Worm (Caenorhabditis elegans) whole organism, L3 larva: ENCODE measurements around the gene C15H9.2.

ENCODE experiments used
- R02D3.7 ChIP-seq: fragments of 150-350 bp; optimal IDR thresholded peaks from 2 replicates; lab custom pipeline; 2014; ENCODE audit warnings: missing biosample characterization, missing genetic modification characterization
- ZK546.5 ChIP-seq: sonication (generic microtip); optimal IDR thresholded peaks from 2 replicates; lab custom pipeline; 2017; ENCODE audit warnings: missing biosample characterization, missing genetic modification characterization
- aly-2 ChIP-seq: fragments of 150-350 bp; optimal IDR thresholded peaks from 2 replicates; lab custom pipeline; 2014; ENCODE audit warnings: missing biosample characterization, missing genetic modification characterization
- ama-1 ChIP-seq: fragments of 150-350 bp; optimal IDR thresholded peaks from 2 replicates; lab custom pipeline; 2018
- ceh-16 ChIP-seq: sonication (generic microtip); optimal IDR thresholded peaks from 2 replicates; lab custom pipeline; 2017; ENCODE audit warnings: missing biosample characterization, missing genetic modification characterization
- ceh-28 ChIP-seq: fragments of 150-350 bp; optimal IDR thresholded peaks from 2 replicates; lab custom pipeline; 2014; ENCODE audit warnings: missing biosample characterization, missing genetic modification reagents, missing genetic modification characterization
- ceh-9 ChIP-seq: sonication (generic microtip); optimal IDR thresholded peaks from 2 replicates; lab custom pipeline; 2018; ENCODE audit warnings: missing biosample characterization, missing genetic modification characterization
- daf-12 ChIP-seq: fragments of 150-350 bp; optimal IDR thresholded peaks from 2 replicates; lab custom pipeline; 2014; ENCODE audit warnings: missing biosample characterization, missing genetic modification reagents, missing genetic modification characterization
- egl-27 ChIP-seq: sonication (generic microtip); optimal IDR thresholded peaks from 4 replicates; lab custom pipeline; 2017; ENCODE audit warnings: missing biosample characterization, missing genetic modification reagents, missing genetic modification characterization
- egl-5 ChIP-seq: fragments of 150-350 bp; optimal IDR thresholded peaks from 2 replicates; lab custom pipeline; 2017; ENCODE audit warnings: missing biosample characterization, missing genetic modification reagents, missing genetic modification characterization, inconsistent platforms
- elt-1 ChIP-seq: fragments of 150-350 bp; optimal IDR thresholded peaks from 2 replicates; lab custom pipeline; 2014; ENCODE audit warnings: missing biosample characterization, missing genetic modification characterization
- elt-2 ChIP-seq: sonication (generic microtip); optimal IDR thresholded peaks from 2 replicates; lab custom pipeline; 2016; ENCODE audit warnings: missing genetic modification reagents, mild to moderate bottlenecking, missing genetic modification characterization, missing compliant biosample characterization
- elt-3 ChIP-seq, 3 experiments: fragments of 150-350 bp in 1 of 3; sonication (generic microtip) in 2 of 3; optimal IDR thresholded peaks; 2 replicates in 2 of 3; 4 replicates in 1 of 3; lab custom pipeline; 2014 to 2017; ENCODE audit warnings: missing biosample characterization in 3 of 3, missing genetic modification characterization in 3 of 3
- fkh-10 ChIP-seq: sonication (generic microtip); optimal IDR thresholded peaks from 2 replicates; lab custom pipeline; 2017; ENCODE audit warnings: missing biosample characterization, missing genetic modification reagents, missing genetic modification characterization
- fkh-2 ChIP-seq: fragments of 150-350 bp; optimal IDR thresholded peaks from 2 replicates; lab custom pipeline; 2014; ENCODE audit warnings: missing biosample characterization, missing genetic modification reagents, missing genetic modification characterization
- fos-1 ChIP-seq: fragments of 150-350 bp; optimal IDR thresholded peaks from 2 replicates; lab custom pipeline; 2014; ENCODE audit warnings: missing biosample characterization, missing genetic modification characterization
- hmg-11 ChIP-seq: sonication (generic microtip); optimal IDR thresholded peaks from 2 replicates; lab custom pipeline; 2016; ENCODE audit warnings: missing genetic modification characterization, missing compliant biosample characterization
- jun-1 ChIP-seq: fragments of 150-350 bp; optimal IDR thresholded peaks from 2 replicates; lab custom pipeline; 2014; ENCODE audit warnings: missing biosample characterization, missing genetic modification reagents, missing genetic modification characterization
- lin-39 ChIP-seq: fragments of 150-350 bp; optimal IDR thresholded peaks from 2 replicates; lab custom pipeline; 2018; ENCODE audit warnings: missing biosample characterization, missing genetic modification reagents, missing genetic modification characterization
- lsy-12 ChIP-seq: sonication (generic microtip); optimal IDR thresholded peaks from 2 replicates; lab custom pipeline; 2016; ENCODE audit warnings: mild to moderate bottlenecking, missing genetic modification characterization, missing compliant biosample characterization
- mdl-1 ChIP-seq: fragments of 150-350 bp; optimal IDR thresholded peaks from 2 replicates; lab custom pipeline; 2014; ENCODE audit warnings: missing biosample characterization, missing genetic modification characterization
- mml-1 ChIP-seq: fragments of 150-350 bp; sonication (generic microtip); optimal IDR thresholded peaks from 3 replicates; lab custom pipeline; 2014; ENCODE audit warnings: missing biosample characterization, missing genetic modification characterization
- nfya-1 ChIP-seq: sonication (generic microtip); optimal IDR thresholded peaks from 2 replicates; lab custom pipeline; 2017; ENCODE audit warnings: missing genetic modification characterization, mild to moderate bottlenecking, missing compliant biosample characterization, antibody characterized with exemption, moderate library complexity; ENCODE audit not compliant: insufficient read depth
- nhr-11 ChIP-seq: fragments of 150-350 bp; optimal IDR thresholded peaks from 2 replicates; lab custom pipeline; 2014; ENCODE audit warnings: missing biosample characterization, missing genetic modification characterization
- nhr-23 ChIP-seq: fragments of 150-350 bp; optimal IDR thresholded peaks from 2 replicates; lab custom pipeline; 2014; ENCODE audit warnings: missing biosample characterization, missing genetic modification reagents, missing genetic modification characterization
- nhr-237 ChIP-seq: fragments of 150-350 bp; optimal IDR thresholded peaks from 2 replicates; lab custom pipeline; 2014; ENCODE audit warnings: missing biosample characterization, missing genetic modification characterization
- nhr-25 ChIP-seq: sonication (generic microtip); optimal IDR thresholded peaks from 2 replicates; lab custom pipeline; 2017; ENCODE audit warnings: missing biosample characterization, missing genetic modification characterization
- nhr-28 ChIP-seq: fragments of 150-350 bp; optimal IDR thresholded peaks from 2 replicates; lab custom pipeline; 2014; ENCODE audit warnings: missing biosample characterization, missing genetic modification characterization
- nhr-43 ChIP-seq: sonication (generic microtip); optimal IDR thresholded peaks from 2 replicates; lab custom pipeline; 2016; ENCODE audit warnings: mild to moderate bottlenecking, missing genetic modification characterization, missing compliant biosample characterization; ENCODE audit not compliant: poor library complexity, severe bottlenecking
- nhr-67 ChIP-seq: fragments of 150-350 bp; optimal IDR thresholded peaks from 2 replicates; lab custom pipeline; 2014; ENCODE audit warnings: missing biosample characterization, missing genetic modification characterization
- nhr-77 ChIP-seq: fragments of 150-350 bp; optimal IDR thresholded peaks from 2 replicates; lab custom pipeline; 2014; ENCODE audit warnings: missing biosample characterization, missing genetic modification characterization
- pha-4 ChIP-seq: fragments of 150-350 bp; optimal IDR thresholded peaks from 2 replicates; lab custom pipeline; 2014; ENCODE audit warnings: missing biosample characterization, missing genetic modification reagents, missing genetic modification characterization
- pqm-1 ChIP-seq: fragments of 150-350 bp; optimal IDR thresholded peaks from 2 replicates; lab custom pipeline; 2017; ENCODE audit warnings: missing biosample characterization, missing genetic modification characterization, inconsistent platforms
- sea-2 ChIP-seq: fragments of 150-350 bp; sonication (generic microtip); optimal IDR thresholded peaks from 4 replicates; lab custom pipeline; 2014; ENCODE audit warnings: missing biosample characterization, missing genetic modification reagents, missing genetic modification characterization
- skn-1 ChIP-seq: fragments of 150-350 bp; optimal IDR thresholded peaks from 2 replicates; lab custom pipeline; 2014; ENCODE audit warnings: missing biosample characterization, missing genetic modification characterization
- snpc-4 ChIP-seq: fragments of 150-350 bp; optimal IDR thresholded peaks from 2 replicates; lab custom pipeline; 2014; ENCODE audit warnings: missing biosample characterization, missing genetic modification characterization
- unc-62 ChIP-seq: fragments of 150-350 bp; sonication (generic microtip); optimal IDR thresholded peaks from 4 replicates; lab custom pipeline; 2014; ENCODE audit warnings: missing biosample characterization, missing genetic modification reagents, missing genetic modification characterization
- zag-1 ChIP-seq: fragments of 150-350 bp; optimal IDR thresholded peaks from 2 replicates; lab custom pipeline; 2014; ENCODE audit warnings: missing biosample characterization, missing genetic modification characterization
- ztf-11 ChIP-seq: fragments of 150-350 bp; optimal IDR thresholded peaks from 2 replicates; lab custom pipeline; 2014; ENCODE audit warnings: missing biosample characterization, missing genetic modification characterization
- ztf-4 ChIP-seq: fragments of 150-350 bp; optimal IDR thresholded peaks from 2 replicates; lab custom pipeline; 2014; ENCODE audit warnings: missing biosample characterization, missing genetic modification characterization

Gene C15H9.2

ce11 chrX:6093046-6093445 is 25.3 kb upstream of the C15H9.2 start, which contains the start of gene C15H9.5 (continued):
- TF ChIP-seq ztf-11 (tag; lab: Kevin White, UChicago) (no peak), fos-1 (tag; lab: Kevin White, UChicago) (no peak), unc-62 (no peak)

- TF ChIP-seq ztf-4 (tag; lab: Kevin White, UChicago), result no peak
- no peak for TF ChIP-seq R02D3.7
- TF ChIP-seq jun-1, result no peak
- no peak for TF ChIP-seq nhr-43 (tag; lab: Kevin White, UChicago)
- TF ChIP-seq lsy-12 (tag; lab: Kevin White, UChicago), result peak; percentile 69
- TF ChIP-seq mml-1 (tag; lab: Kevin White, UChicago), result no peak
- TF ChIP-seq egl-5, result peak; percentile 63
- no peak for TF ChIP-seq nhr-11
- no peak for TF ChIP-seq nhr-23 (tag; lab: Kevin White, UChicago)
- no peak for TF ChIP-seq snpc-4 (tag; lab: Kevin White, UChicago)
- no peak for TF ChIP-seq nhr-28 (tag; lab: Kevin White, UChicago)
- no peak for TF ChIP-seq nhr-25
- TF ChIP-seq pqm-1 (tag; lab: Kevin White, UChicago), result no peak
- TF ChIP-seq zag-1 (tag; lab: Kevin White, UChicago), result no peak
- TF ChIP-seq hmg-11 (tag; lab: Kevin White, UChicago), result peak; percentile 82
- no peak for TF ChIP-seq fkh-10
- TF ChIP-seq lin-39 (tag; lab: Kevin White, UChicago), result peak; percentile 76
- no peak for TF ChIP-seq mdl-1 (tag; lab: Kevin White, UChicago)
- TF ChIP-seq nhr-77 (tag; lab: Kevin White, UChicago), result no peak
- no peak for TF ChIP-seq ama-1
- peak; percentile 1 for TF ChIP-seq pha-4 (tag; lab: Kevin White, UChicago)
- no peak for TF ChIP-seq ceh-16
- no peak for TF ChIP-seq daf-12
- peak; percentile 27 for TF ChIP-seq sea-2 (GFP tag; lab: Kevin White, UChicago)
- TF ChIP-seq ZK546.5 (tag; lab: Kevin White, UChicago), result no peak
- TF ChIP-seq egl-27, result peak; percentile 27
- TF ChIP-seq nhr-237 (tag; lab: Kevin White, UChicago), result no peak
- peak; percentile 40 for TF ChIP-seq ceh-28
- no peak for TF ChIP-seq ztf-11 (tag; lab: Kevin White, UChicago)
- peak; percentile 69 for TF ChIP-seq nfya-1 (tag; lab: Kevin White, UChicago)
- no peak for TF ChIP-seq nhr-67 (tag; lab: Kevin White, UChicago)
Observed at ce11 chrX:6097551-6097950, 20.8 kb upstream of the C15H9.2 start, which contains the start of gene C15H9.4. C15H9.4 (plus strand) TSS chrX:6097643.

ce11 chrX:6098420-6098819 is 19.9 kb upstream of the C15H9.2 start:
- TF ChIP-seq ceh-16 (no peak), ztf-11 (tag; lab: Kevin White, UChicago) (no peak), pha-4 (tag; lab: Kevin White, UChicago) (peak; percentile 77), fkh-10 (no peak), nhr-237 (tag; lab: Kevin White, UChicago) (no peak), fkh-2 (tag; lab: Kevin White, UChicago) (no peak), hmg-11 (tag; lab: Kevin White, UChicago) (no peak), elt-2 (tag; lab: Kevin White, UChicago) (peak; percentile 85), aly-2 (tag; lab: Kevin White, UChicago) (no peak), mdl-1 (tag; lab: Kevin White, UChicago) (no peak), mml-1 (tag; lab: Kevin White, UChicago) (no peak), nhr-11 (no peak), skn-1 (no peak), ceh-9 (tag; lab: Kevin White, UChicago) (no peak), snpc-4 (tag; lab: Kevin White, UChicago) (no peak), elt-3 (tag; optimal IDR thresholded peaks at IDR 0.05; lab: Kevin White, UChicago) (no peak), ceh-28 (no peak), pqm-1 (tag; lab: Kevin White, UChicago) (peak; percentile 78), elt-1 (tag; lab: Kevin White, UChicago) (no peak)
